Fruit fly (Drosophila melanogaster) whole organism, embryonic: ENCODE data around the gene CG7402.

Source experiments
- Abd-B ChIP-seq: fragments of 200-800 bp; sonication (Bioruptor generic); optimal IDR thresholded peaks from 2 replicates; lab custom pipeline; 2018; ENCODE audit warnings: missing biosample characterization, mild to moderate bottlenecking, missing genetic modification characterization, moderate library complexity
- Adf1 ChIP-seq: fragments of 200-800 bp; sonication (Bioruptor generic); IDR thresholded peaks from 2 replicates; pipeline ENCODE4 v1.3.6; 2022; ENCODE audit warnings: missing biosample characterization, missing genetic modification characterization
- Atf-2 ChIP-seq: fragments of 200-800 bp; sonication (Bioruptor generic); optimal IDR thresholded peaks from 2 replicates; lab custom pipeline; 2016; ENCODE audit warnings: missing biosample characterization, missing genetic modification characterization
- C15 ChIP-seq: fragments of 200-800 bp; sonication (Bioruptor generic); IDR thresholded peaks from 3 replicates; pipeline ENCODE4 v1.3.6; 2022; ENCODE audit warnings: missing biosample characterization, missing genetic modification characterization
- CG1024 ChIP-seq: fragments of 200-800 bp; sonication (Bioruptor generic); IDR thresholded peaks from 2 replicates; pipeline ENCODE4 v1.3.6; 2022; ENCODE audit warnings: missing biosample characterization, missing genetic modification characterization
- CG11456 ChIP-seq: fragments of 200-800 bp; sonication (Bioruptor generic); IDR thresholded peaks from 3 replicates; pipeline ENCODE4 v1.3.6; 2022; ENCODE audit warnings: missing biosample characterization, missing genetic modification characterization
- CG11560 ChIP-seq: fragments of 200-800 bp; sonication (Bioruptor generic); IDR thresholded peaks from 3 replicates; pipeline ENCODE4 v1.3.6; 2022; ENCODE audit warnings: missing biosample characterization, missing genetic modification characterization
- CG11723 ChIP-seq: fragments of 200-800 bp; sonication (Bioruptor generic); optimal IDR thresholded peaks from 2 replicates; lab custom pipeline; 2017; ENCODE audit warnings: missing biosample characterization, mild to moderate bottlenecking, missing genetic modification characterization
- CG1233 ChIP-seq: fragments of 200-800 bp; sonication (Bioruptor generic); optimal IDR thresholded peaks from 4 replicates; lab custom pipeline; 2018; ENCODE audit warnings: missing biosample characterization, mild to moderate bottlenecking, missing genetic modification characterization
- CG13123 ChIP-seq: fragments of 200-800 bp; sonication (Bioruptor generic); optimal IDR thresholded peaks from 2 replicates; lab custom pipeline; 2016; ENCODE audit warnings: missing biosample characterization, missing genetic modification characterization
- CG13296 ChIP-seq: fragments of 200-800 bp; sonication (Bioruptor generic); optimal IDR thresholded peaks from 3 replicates; lab custom pipeline; 2018; ENCODE audit warnings: missing biosample characterization, mild to moderate bottlenecking, missing genetic modification characterization
- CG1603 ChIP-seq: fragments of 200-800 bp; sonication (Bioruptor generic); optimal IDR thresholded peaks from 2 replicates; lab custom pipeline; 2019; ENCODE audit warnings: missing biosample characterization, mild to moderate bottlenecking, missing genetic modification characterization, moderate library complexity
- CG16779 ChIP-seq: fragments of 200-800 bp; sonication (Bioruptor generic); IDR thresholded peaks from 2 replicates; pipeline ENCODE4 v1.3.6; 2022; ENCODE audit warnings: missing biosample characterization, missing genetic modification characterization
- CG17328 ChIP-seq: fragments of 200-800 bp; sonication (Bioruptor generic); IDR thresholded peaks from 2 replicates; pipeline ENCODE4 v1.3.6; 2022; ENCODE audit warnings: missing biosample characterization, missing genetic modification characterization
- CG31441 ChIP-seq: fragments of 200-800 bp; sonication (Bioruptor generic); IDR thresholded peaks from 2 replicates; pipeline ENCODE4 v1.3.6; 2022; ENCODE audit warnings: missing biosample characterization, missing genetic modification characterization
- CG32532 ChIP-seq: fragments of 200-800 bp; sonication (Bioruptor generic); IDR thresholded peaks from 2 replicates; pipeline ENCODE4 v1.3.6; 2022; ENCODE audit warnings: missing biosample characterization, missing genetic modification characterization
- CG4360 ChIP-seq: fragments of 200-800 bp; sonication (Bioruptor generic); IDR thresholded peaks from 2 replicates; pipeline ENCODE4 v1.3.6; 2022; ENCODE audit warnings: missing biosample characterization, missing genetic modification characterization
- CG8359 ChIP-seq: fragments of 200-800 bp; sonication (Bioruptor generic); optimal IDR thresholded peaks from 2 replicates; lab custom pipeline; 2017; ENCODE audit warnings: missing biosample characterization, mild to moderate bottlenecking, missing genetic modification characterization, borderline replicate concordance
- CG8388 ChIP-seq: fragments of 200-800 bp; sonication (Bioruptor generic); optimal IDR thresholded peaks from 2 replicates; lab custom pipeline; 2019; ENCODE audit warnings: missing biosample characterization, mild to moderate bottlenecking, missing genetic modification characterization, moderate library complexity
- CrebB ChIP-seq: fragments of 200-800 bp; sonication (Bioruptor generic); optimal IDR thresholded peaks from 3 replicates; lab custom pipeline; 2018; ENCODE audit warnings: missing biosample characterization, mild to moderate bottlenecking, missing genetic modification characterization
- Dek ChIP-seq: fragments of 200-800 bp; sonication (Bioruptor generic); optimal IDR thresholded peaks from 3 replicates; lab custom pipeline; 2019; ENCODE audit warnings: missing biosample characterization, mild to moderate bottlenecking, missing genetic modification characterization, moderate library complexity
- Dll ChIP-seq: fragments of 200-800 bp; sonication (Bioruptor generic); IDR thresholded peaks from 4 replicates; pipeline ENCODE4 v1.3.6; 2022; ENCODE audit warnings: missing biosample characterization, missing genetic modification characterization; ENCODE audit not compliant: partially characterized antibody
- E2f1 ChIP-seq: fragments of 200-800 bp; sonication (Bioruptor generic); IDR thresholded peaks from 2 replicates; pipeline ENCODE4 v1.3.6; 2022; ENCODE audit warnings: missing biosample characterization, missing genetic modification characterization
- GATAe ChIP-seq: fragments of 200-800 bp; sonication (Bioruptor generic); conservative IDR thresholded peaks from 2 replicates; pipeline ENCODE4 v1.3.6; 2022; ENCODE audit warnings: missing biosample characterization, missing genetic modification characterization
- HHEX ChIP-seq: fragments of 200-800 bp; sonication (Bioruptor generic); optimal IDR thresholded peaks from 3 replicates; lab custom pipeline; 2017; ENCODE audit warnings: missing biosample characterization, mild to moderate bottlenecking, missing genetic modification characterization, missing genetic modification reagents
- HLH3B ChIP-seq: fragments of 200-800 bp; sonication (Bioruptor generic); IDR thresholded peaks from 2 replicates; pipeline ENCODE4 v1.3.6; 2022; ENCODE audit warnings: missing biosample characterization, missing genetic modification characterization
- Jarid2 ChIP-seq: fragments of 200-800 bp; sonication (Bioruptor generic); optimal IDR thresholded peaks from 3 replicates; lab custom pipeline; 2017; ENCODE audit warnings: mild to moderate bottlenecking, missing biosample characterization, missing genetic modification reagents, missing genetic modification characterization
- Lpt ChIP-seq: fragments of >200 bp; optimal IDR thresholded peaks from 2 replicates; lab custom pipeline; 2018; ENCODE audit warnings: missing biosample characterization, missing genetic modification characterization
- Mes4 ChIP-seq: fragments of 200-800 bp; sonication (Bioruptor generic); optimal IDR thresholded peaks from 2 replicates; lab custom pipeline; 2016; ENCODE audit warnings: missing biosample characterization, missing genetic modification characterization
- NK7.1 ChIP-seq: fragments of 200-800 bp; sonication (Bioruptor generic); optimal IDR thresholded peaks from 3 replicates; lab custom pipeline; 2016; ENCODE audit warnings: missing biosample characterization, missing genetic modification characterization
- NfI ChIP-seq: fragments of 200-800 bp; sonication (Bioruptor generic); optimal IDR thresholded peaks from 3 replicates; lab custom pipeline; 2018; ENCODE audit warnings: missing biosample characterization, mild to moderate bottlenecking, missing genetic modification characterization, moderate library complexity
- Opbp ChIP-seq: fragments of 200-800 bp; sonication (Bioruptor generic); IDR thresholded peaks from 3 replicates; pipeline ENCODE4 v1.3.6; 2022; ENCODE audit warnings: missing biosample characterization, missing genetic modification characterization; ENCODE audit not compliant: partially characterized antibody
- Sox100B ChIP-seq: fragments of 200-800 bp; sonication (Bioruptor generic); optimal IDR thresholded peaks from 3 replicates; lab custom pipeline; 2018; ENCODE audit warnings: missing biosample characterization, mild to moderate bottlenecking, missing genetic modification characterization
- Stat92E ChIP-seq, 3 experiments: fragments of >200 bp in 2 of 3; fragments of 200-800 bp in 1 of 3; sonication (Bioruptor generic) in 1 of 3; optimal IDR thresholded peaks; 2 replicates each; lab custom pipeline; 2017 to 2019; ENCODE audit warnings: missing biosample characterization in 3 of 3, missing genetic modification characterization in 3 of 3, mild to moderate bottlenecking in 1 of 3, moderate library complexity in 1 of 3
- Xrp1 ChIP-seq: fragments of 200-800 bp; sonication (Bioruptor generic); IDR thresholded peaks from 2 replicates; pipeline ENCODE4 v1.3.6; 2022; ENCODE audit warnings: missing biosample characterization, missing genetic modification characterization
- chif ChIP-seq, 2 experiments: fragments of 200-800 bp; sonication (Bioruptor generic); optimal IDR thresholded peaks; 3 replicates each; lab custom pipeline; 2016; ENCODE audit warnings: missing biosample characterization in 2 of 2, missing genetic modification characterization in 2 of 2
- crc ChIP-seq: fragments of 200-800 bp; sonication (Bioruptor generic); optimal IDR thresholded peaks from 2 replicates; lab custom pipeline; 2016; ENCODE audit warnings: missing biosample characterization, missing genetic modification characterization
- emc ChIP-seq: fragments of 200-800 bp; sonication (Bioruptor generic); optimal IDR thresholded peaks from 2 replicates; lab custom pipeline; 2016; ENCODE audit warnings: missing biosample characterization, missing genetic modification characterization
- en ChIP-seq: fragments of 200-800 bp; sonication (Bioruptor generic); optimal IDR thresholded peaks from 2 replicates; lab custom pipeline; 2016; ENCODE audit warnings: missing biosample characterization, missing genetic modification characterization
- esg ChIP-seq: fragments of 200-800 bp; sonication (Bioruptor generic); conservative IDR thresholded peaks from 2 replicates; pipeline ENCODE4 v1.3.6; 2022; ENCODE audit warnings: missing biosample characterization, missing genetic modification characterization
- eve ChIP-seq, 2 experiments: fragments of >200 bp; optimal IDR thresholded peaks; 2 replicates each; lab custom pipeline; 2017; ENCODE audit warnings: missing biosample characterization in 2 of 2, missing genetic modification characterization in 2 of 2
- fd102C ChIP-seq: fragments of 200-800 bp; sonication (Bioruptor generic); optimal IDR thresholded peaks from 2 replicates; lab custom pipeline; 2018; ENCODE audit warnings: missing biosample characterization, mild to moderate bottlenecking, missing genetic modification characterization, moderate library complexity
- ftz-f1 ChIP-seq: fragments of 200-800 bp; sonication (Bioruptor generic); optimal IDR thresholded peaks from 2 replicates; lab custom pipeline; 2016; ENCODE audit warnings: missing biosample characterization, missing genetic modification characterization
- gcm2 ChIP-seq: fragments of 200-800 bp; sonication (Bioruptor generic); optimal IDR thresholded peaks from 2 replicates; lab custom pipeline; 2016; ENCODE audit warnings: missing biosample characterization, missing genetic modification characterization
- grn ChIP-seq: fragments of 200-800 bp; sonication (Bioruptor generic); optimal IDR thresholded peaks from 3 replicates; lab custom pipeline; 2017; ENCODE audit warnings: missing biosample characterization, missing genetic modification characterization
- her ChIP-seq: fragments of 200-800 bp; sonication (Bioruptor generic); optimal IDR thresholded peaks from 2 replicates; lab custom pipeline; 2016; ENCODE audit warnings: missing biosample characterization, missing genetic modification characterization
- pb ChIP-seq: fragments of 200-800 bp; sonication (Bioruptor generic); optimal IDR thresholded peaks from 3 replicates; lab custom pipeline; 2016; ENCODE audit warnings: missing biosample characterization, missing genetic modification characterization
- sd ChIP-seq: fragments of 200-800 bp; sonication (Bioruptor generic); optimal IDR thresholded peaks from 3 replicates; lab custom pipeline; 2018; ENCODE audit warnings: missing biosample characterization, mild to moderate bottlenecking, missing genetic modification characterization, moderate library complexity
- sens ChIP-seq: fragments of 200-800 bp; sonication (Bioruptor generic); peaks from one replicate; lab custom pipeline; 2016; ENCODE audit warnings: missing biosample characterization, missing genetic modification characterization
- tna ChIP-seq: fragments of 200-800 bp; sonication (Bioruptor generic); IDR thresholded peaks from 2 replicates; pipeline ENCODE4 v1.3.6; 2022; ENCODE audit warnings: missing biosample characterization, missing genetic modification characterization; ENCODE audit not compliant: partially characterized antibody
- trh ChIP-seq: fragments of 200-800 bp; sonication (Bioruptor generic); optimal IDR thresholded peaks from 2 replicates; lab custom pipeline; 2016; ENCODE audit warnings: missing biosample characterization, missing genetic modification characterization
- tx ChIP-seq: fragments of 200-800 bp; sonication (Bioruptor generic); optimal IDR thresholded peaks from 2 replicates; lab custom pipeline; 2016; ENCODE audit warnings: missing biosample characterization, missing genetic modification characterization
- usp ChIP-seq: fragments of >200 bp; optimal IDR thresholded peaks from 2 replicates; lab custom pipeline; 2017; ENCODE audit warnings: missing biosample characterization, missing genetic modification characterization

The CG7402 gene

DNA sequence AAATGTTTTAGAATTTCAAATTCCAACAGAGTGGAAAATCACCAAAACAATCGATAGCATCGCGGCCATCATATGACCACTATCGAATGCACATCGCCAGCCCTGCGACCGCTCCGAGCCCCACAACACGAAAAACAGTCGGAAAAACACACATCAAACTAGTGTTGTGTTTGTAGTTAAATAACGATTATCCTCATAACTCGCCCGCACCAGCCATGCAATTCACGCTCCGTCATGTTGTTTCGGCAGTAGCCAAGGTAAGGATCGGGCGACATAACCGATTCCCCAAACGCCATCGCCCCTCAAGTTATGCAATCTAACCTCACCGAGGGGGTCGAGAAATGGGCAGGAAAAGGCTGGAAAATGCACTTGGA lies 40.5 kb upstream of the CG7402 start (continued):
- TF ChIP-seq grn (GFP tag; lab: Kevin White, UChicago) = no peak
- TF ChIP-seq Sox100B (GFP tag; lab: Kevin White, UChicago) = no peak
- no peak for TF ChIP-seq CG8388
- no peak for TF ChIP-seq usp (GFP tag; lab: Kevin White, UChicago)
- no peak for TF ChIP-seq CG4360 (GFP tag; lab: Robert Waterston, UW)
- TF ChIP-seq Xrp1 = no peak
- no peak for TF ChIP-seq pb (GFP tag; lab: Kevin White, UChicago)
- TF ChIP-seq CG11560 = no peak; the same call in 2 of the 3 replicates
- TF ChIP-seq gcm2 (GFP tag; lab: Kevin White, UChicago) = no peak
- no peak for TF ChIP-seq Abd-B (GFP tag; lab: Kevin White, UChicago)
- no peak for TF ChIP-seq fd102C
- no peak for TF ChIP-seq CG1603 (tag; lab: Kevin White, UChicago)
- TF ChIP-seq CG11723 = no peak
- no peak for TF ChIP-seq Jarid2 (GFP tag; lab: Kevin White, UChicago)
- no peak for TF ChIP-seq NfI (GFP tag; lab: Kevin White, UChicago)
- TF ChIP-seq emc (GFP tag; lab: Kevin White, UChicago) = no peak
- no peak for TF ChIP-seq CG17328 (GFP tag; lab: Robert Waterston, UW)
- peak; percentile 72 for TF ChIP-seq tna (GFP tag; lab: Robert Waterston, UW)
- no peak for TF ChIP-seq HHEX
- TF ChIP-seq crc (GFP tag; lab: Kevin White, UChicago) = no peak
- no peak for TF ChIP-seq her (GFP tag; lab: Kevin White, UChicago)
- no peak for TF ChIP-seq Stat92E (GFP tag; optimal IDR thresholded peaks at IDR 0.05; lab: Kevin White, UChicago)
- no peak for TF ChIP-seq tx (GFP tag; lab: Kevin White, UChicago)
- peak; percentile 75 for TF ChIP-seq ftz-f1 (GFP tag; lab: Kevin White, UChicago)
- no peak for TF ChIP-seq CrebB (tag; lab: Kevin White, UChicago)
- peak; percentile 76 for TF ChIP-seq sens (GFP tag; lab: Kevin White, UChicago)
- TF ChIP-seq HLH3B (GFP tag; lab: Robert Waterston, UW) = no peak
- no peak for TF ChIP-seq CG13123 (GFP tag; lab: Kevin White, UChicago)
- TF ChIP-seq Atf-2 (GFP tag; lab: Kevin White, UChicago) = no peak
- no peak for TF ChIP-seq eve (GFP tag; optimal IDR thresholded peaks at IDR 0.05; lab: Kevin White, UChicago)
- TF ChIP-seq en (GFP tag; lab: Kevin White, UChicago) = no peak
- no peak for TF ChIP-seq CG31441 (GFP tag; lab: Robert Waterston, UW)
- TF ChIP-seq CG1024 (GFP tag; lab: Robert Waterston, UW) = no peak
- TF ChIP-seq chif (GFP tag; optimal IDR thresholded peaks at IDR 0.05; lab: Kevin White, UChicago) = no peak
- TF ChIP-seq C15 = no peak
- TF ChIP-seq sd (tag; lab: Kevin White, UChicago) = no peak
- TF ChIP-seq GATAe (GFP tag; lab: Robert Waterston, UW) = no peak
- no peak for TF ChIP-seq CG13296 (GFP tag; lab: Kevin White, UChicago)
- TF ChIP-seq Dll (GFP tag; lab: Robert Waterston, UW) = peak; percentile 76
- TF ChIP-seq Opbp (GFP tag; lab: Robert Waterston, UW) = peak; percentile 84; the same call in 2 of the 3 replicates
- no peak for TF ChIP-seq E2f1 (GFP tag; lab: Robert Waterston, UW)
- no peak for TF ChIP-seq trh (GFP tag; lab: Kevin White, UChicago)
- TF ChIP-seq CG11456 = no peak
- TF ChIP-seq CG1233 = no peak
- no peak for TF ChIP-seq Adf1 (GFP tag; lab: Robert Waterston, UW)
- TF ChIP-seq CG32532 (GFP tag; lab: Robert Waterston, UW) = peak; percentile 32
- no peak for TF ChIP-seq CG8359 (GFP tag; lab: Kevin White, UChicago)
- no peak for TF ChIP-seq NK7.1
- TF ChIP-seq esg = no peak
- TF ChIP-seq Dek (tag; lab: Kevin White, UChicago) = no peak
- no peak for TF ChIP-seq Lpt (GFP tag; lab: Kevin White, UChicago)
- no peak for TF ChIP-seq CG16779 (GFP tag; lab: Robert Waterston, UW)
- TF ChIP-seq Mes4 (GFP tag; lab: Kevin White, UChicago) = no peak
